Fruit fly (Drosophila melanogaster): Measurements from ENCODE around the gene alpha-Man-IIa.

The alpha-Man-IIa gene

DNA sequence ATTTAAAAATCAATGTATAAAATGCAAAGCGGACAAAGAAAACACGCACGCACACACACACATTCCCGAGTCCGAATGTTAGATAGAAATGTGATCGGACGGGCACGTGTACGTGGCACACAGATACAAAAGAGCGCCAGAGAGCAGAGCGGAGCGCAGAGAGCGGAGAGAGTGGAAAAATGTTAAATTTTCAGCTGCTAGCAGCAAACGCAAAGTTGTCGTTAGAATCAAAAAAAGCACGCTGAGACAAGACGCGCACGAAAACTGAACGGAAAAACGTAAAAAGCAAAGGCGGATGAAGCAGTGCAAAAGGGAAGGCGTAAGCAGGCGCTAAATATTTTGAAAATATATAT, 6.9 kb downstream of the alpha-Man-IIa start (continued):
- peak; percentile 73 for TF ChIP-seq Med (GFP tag)
- no peak for TF ChIP-seq zfh1 (GFP tag; IDR thresholded peaks at IDR 0.05)
- no peak for TF ChIP-seq crp (GFP tag; optimal IDR thresholded peaks at IDR 0.05)
- TF ChIP-seq Ssrp (tag; optimal IDR thresholded peaks at IDR 0.05), result no peak
- no peak for TF ChIP-seq CG9609 (GFP tag; optimal IDR thresholded peaks at IDR 0.05)
- TF ChIP-seq CG8924 (tag; optimal IDR thresholded peaks at IDR 0.05), result peak; percentile 11
- TF ChIP-seq sna (GFP tag; IDR thresholded peaks at IDR 0.05; ENCODE audit: partially characterized antibody), result no peak
- peak; percentile 44 for TF ChIP-seq HHEX (GFP tag; optimal IDR thresholded peaks at IDR 0.05)
- TF ChIP-seq CG15073 (GFP tag; optimal IDR thresholded peaks at IDR 0.05), result no peak
- TF ChIP-seq sima (GFP tag; optimal IDR thresholded peaks at IDR 0.05), result no peak
- TF ChIP-seq unc-4 (GFP tag; IDR thresholded peaks at IDR 0.05; ENCODE audit: partially characterized antibody), result no peak
- peak; percentile 14 for TF ChIP-seq abd-A (tag; optimal IDR thresholded peaks at IDR 0.05)
- no peak for TF ChIP-seq CG16779 (GFP tag; IDR thresholded peaks at IDR 0.05)
- peak; percentile 4 for TF ChIP-seq CG13894 (tag; optimal IDR thresholded peaks at IDR 0.05)
- TF ChIP-seq CG11247 (GFP tag; IDR thresholded peaks at IDR 0.05), result no peak
- TF ChIP-seq stwl (tag; optimal IDR thresholded peaks at IDR 0.05), result no peak
- no peak for TF ChIP-seq CG3065 (GFP tag; optimal IDR thresholded peaks at IDR 0.05)
- TF ChIP-seq dan (GFP tag; IDR thresholded peaks at IDR 0.05), result no peak
- no peak for TF ChIP-seq Oaz (GFP tag; IDR thresholded peaks at IDR 0.05)
- no peak for TF ChIP-seq CG1832 (GFP tag; optimal IDR thresholded peaks at IDR 0.05)
- TF ChIP-seq CG6654 (GFP tag; optimal IDR thresholded peaks at IDR 0.05), result no peak
- no peak for TF ChIP-seq D19A (tag; optimal IDR thresholded peaks at IDR 0.05)
- no peak for TF ChIP-seq da (GFP tag; optimal IDR thresholded peaks at IDR 0.05)
- peak; percentile 23 for TF ChIP-seq Fer3 (tag; optimal IDR thresholded peaks at IDR 0.05)
- no peak for TF ChIP-seq CG8359 (GFP tag; optimal IDR thresholded peaks at IDR 0.05; ENCODE audit: borderline replicate concordance)
- peak; percentile 77 for TF ChIP-seq mirr (GFP tag; optimal IDR thresholded peaks at IDR 0.05)

DNA sequence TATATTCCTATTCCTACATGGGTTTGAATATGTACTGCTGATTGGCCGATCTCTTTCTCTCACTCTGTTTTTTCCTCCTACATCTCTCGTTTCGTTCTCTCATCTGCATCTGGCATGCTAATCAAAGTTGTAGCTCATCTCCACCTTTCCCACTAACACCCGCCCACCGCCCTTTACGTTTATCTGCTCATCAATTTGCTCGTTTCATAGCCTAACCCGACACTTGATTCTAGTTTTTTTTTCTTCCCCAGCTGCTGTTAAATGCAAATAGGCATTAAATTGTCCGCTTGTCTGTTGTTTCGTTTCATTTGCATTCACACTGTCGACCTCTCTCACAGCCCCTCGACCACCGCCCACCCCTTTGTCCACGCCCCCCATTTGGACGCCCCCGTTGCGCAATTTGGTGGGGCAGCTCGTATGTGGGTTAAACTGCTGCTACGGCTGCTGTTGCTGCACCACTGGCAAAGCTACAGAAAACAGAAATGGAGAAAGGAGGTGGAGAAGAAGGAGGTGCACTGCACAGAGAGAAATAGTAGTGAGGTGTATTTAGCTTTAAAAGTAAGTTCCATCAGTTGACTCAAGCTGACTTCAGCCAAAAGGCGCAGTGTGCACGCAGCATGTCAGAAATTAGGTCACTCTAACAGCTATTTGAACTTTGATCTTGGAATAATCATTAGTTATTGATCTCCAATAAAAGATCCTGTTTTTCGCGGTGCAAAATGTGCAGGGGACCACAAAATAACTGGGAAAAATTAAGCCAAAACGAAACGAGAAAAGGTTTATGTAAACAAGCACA, 8.3 kb downstream of the alpha-Man-IIa start:
- TF ChIP-seq bowl (GFP tag; IDR thresholded peaks at IDR 0.05) (0 out of 2 replicates have a peak, but pooled peaks have one; percentile 34), Hr51 (GFP tag; optimal IDR thresholded peaks at IDR 0.05) (peak in 1 of 2 experiments; percentile 38), sens-2 (GFP tag; IDR thresholded peaks at IDR 0.05) (no peak), gfzf (GFP tag; optimal IDR thresholded peaks at IDR 0.05) (no peak), Bgb (GFP tag; IDR thresholded peaks at IDR 0.05; ENCODE audit: partially characterized antibody) (0 out of 2 replicates have a peak, but pooled peaks have one; percentile 15), CG13424 (tag; optimal IDR thresholded peaks at IDR 0.05) (no peak), CG34376 (GFP tag; optimal IDR thresholded peaks at IDR 0.05) (no peak), org-1 (GFP tag; optimal IDR thresholded peaks at IDR 0.05) (no peak), amos (GFP tag; IDR thresholded peaks at IDR 0.05; ENCODE audit: partially characterized antibody) (no peak), CG4360 (GFP tag; IDR thresholded peaks at IDR 0.05) (no peak), CG15696 (tag; optimal IDR thresholded peaks at IDR 0.05) (no peak), Six4 (GFP tag; optimal IDR thresholded peaks at IDR 0.05) (no peak), nmo (GFP tag; optimal IDR thresholded peaks at IDR 0.05) (no peak), CG7372 (GFP tag; IDR thresholded peaks at IDR 0.05) (no peak), CkIIα-i1 (GFP tag; IDR thresholded peaks at IDR 0.05) (no peak), Vsx1 (GFP tag; optimal IDR thresholded peaks at IDR 0.05) (no peak), CG10979 (tag; optimal IDR thresholded peaks at IDR 0.05) (peak; percentile 14), CG13296 (GFP tag; optimal IDR thresholded peaks at IDR 0.05) (no peak), zfh1 (GFP tag; IDR thresholded peaks at IDR 0.05) (peak; percentile 50; the same call in 1 of the 3 replicates), CG6765 (GFP tag; optimal IDR thresholded peaks at IDR 0.05) (no peak), CG18476 (GFP tag; optimal IDR thresholded peaks at IDR 0.05) (no peak), H2.0 (GFP tag; IDR thresholded peaks at IDR 0.05) (no peak), nerfin-1 (tag; optimal IDR thresholded peaks at IDR 0.05) (no peak), Dip2 (GFP tag; IDR thresholded peaks at IDR 0.05) (no peak)
